Fruit fly (Drosophila melanogaster): Measurements from ENCODE around the gene baz.

Gene baz

dm6 chrX:17123545-17124203 is 36.1 kb upstream of the baz start (continued):
- TF ChIP-seq CG11093 (GFP tag; IDR thresholded peaks at IDR 0.05) (0 out of 3 replicates have a peak, but pooled peaks have one; percentile 33), CG12071 (GFP tag; optimal IDR thresholded peaks at IDR 0.05) (peak; percentile 61), CG15479 (GFP tag; optimal IDR thresholded peaks at IDR 0.05) (no peak), Spps (tag; optimal IDR thresholded peaks at IDR 0.05) (peak; percentile 39), Ravus (GFP tag; IDR thresholded peaks at IDR 0.05) (no peak), CG11085 (GFP tag; IDR thresholded peaks at IDR 0.05) (0 out of 2 replicates have a peak, but pooled peaks have one; percentile 37), CG10462 (GFP tag; optimal IDR thresholded peaks at IDR 0.05) (no peak), her (GFP tag; optimal IDR thresholded peaks at IDR 0.05) (no peak), jigr1 (GFP tag; IDR thresholded peaks at IDR 0.05) (peak; percentile 17; the same call in 1 of the 3 replicates), CG11504 (tag; optimal IDR thresholded peaks at IDR 0.05) (peak; percentile 86), amos (GFP tag; IDR thresholded peaks at IDR 0.05; ENCODE audit: partially characterized antibody) (no peak; the same call in 1 of the 2 replicates), chm (GFP tag; IDR thresholded peaks at IDR 0.05) (peak; percentile 59), CG9797 (GFP tag; optimal IDR thresholded peaks at IDR 0.05) (no peak), CG1024 (GFP tag; IDR thresholded peaks at IDR 0.05) (peak; percentile 50; the same call in 1 of the 2 replicates), Rfx (GFP tag; IDR thresholded peaks at IDR 0.05) (peak; percentile 85), CG3065 (GFP tag; optimal IDR thresholded peaks at IDR 0.05) (no peak), BEAF-32 (GFP tag; optimal IDR thresholded peaks at IDR 0.05) (no peak), org-1 (GFP tag; optimal IDR thresholded peaks at IDR 0.05) (peak; percentile 67), HLH3B (GFP tag; IDR thresholded peaks at IDR 0.05) (peak; percentile 78), CG13123 (GFP tag; optimal IDR thresholded peaks at IDR 0.05) (no peak), sug (tag; optimal IDR thresholded peaks at IDR 0.05) (peak; percentile 22), CG14710 (tag; optimal IDR thresholded peaks at IDR 0.05) (peak; percentile 36), CG14965 (GFP tag; optimal IDR thresholded peaks at IDR 0.05; ENCODE audit: borderline replicate concordance) (no peak), ac (GFP tag; optimal IDR thresholded peaks at IDR 0.05) (no peak), p53 (GFP tag; optimal IDR thresholded peaks at IDR 0.05) (no peak), Awh (GFP tag; IDR thresholded peaks at IDR 0.05) (peak; percentile 41; the same call in 1 of the 2 replicates), Atf3 (GFP tag; optimal IDR thresholded peaks at IDR 0.05) (peak; percentile 9), Sox102F (GFP tag; optimal IDR thresholded peaks at IDR 0.05) (peak; percentile 85), CG8281 (tag; optimal IDR thresholded peaks at IDR 0.05) (peak; percentile 54), dpn (GFP tag; optimal IDR thresholded peaks at IDR 0.05) (peak; percentile 54 to 81), otp (GFP tag; IDR thresholded peaks at IDR 0.05) (0 out of 3 replicates have a peak, but pooled peaks have one; percentile 40), cas (GFP tag; IDR thresholded peaks at IDR 0.05) (0 out of 2 replicates have a peak, but pooled peaks have one; percentile 21), ftz-f1 (GFP tag; optimal IDR thresholded peaks at IDR 0.05) (no peak), CG10147 (GFP tag; optimal IDR thresholded peaks at IDR 0.05) (peak; percentile 69), CG3995 (GFP tag; optimal IDR thresholded peaks at IDR 0.05) (peak; percentile 16), CG7839 (tag; optimal IDR thresholded peaks at IDR 0.05) (peak; percentile 78), CG6813 (GFP tag; optimal IDR thresholded peaks at IDR 0.05) (peak; percentile 66), CG15269 (tag; optimal IDR thresholded peaks at IDR 0.05) (peak; percentile 86), Oaz (GFP tag; IDR thresholded peaks at IDR 0.05) (peak; percentile 61), CG11560 (tag; IDR thresholded peaks at IDR 0.05) (peak; percentile 46; the same call in 1 of the 3 replicates), HLH4C (GFP tag; IDR thresholded peaks at IDR 0.05; ENCODE audit: partially characterized antibody) (no peak), Hr3 (GFP tag; optimal IDR thresholded peaks at IDR 0.05) (peak; percentile 76), unc-4 (GFP tag; IDR thresholded peaks at IDR 0.05; ENCODE audit: partially characterized antibody) (no peak), Hmx (GFP tag; optimal IDR thresholded peaks at IDR 0.05) (no peak), pzg (GFP tag; optimal IDR thresholded peaks at IDR 0.05) (no peak), ken (GFP tag; IDR thresholded peaks at IDR 0.05) (peak; percentile 78; the same call in 2 of the 3 replicates), repo (GFP tag; optimal IDR thresholded peaks at IDR 0.05) (no peak), CG18764 (GFP tag; optimal IDR thresholded peaks at IDR 0.05) (peak; percentile 17), Bdp1 (GFP tag; optimal IDR thresholded peaks at IDR 0.05) (no peak)

Measured in whole organism, embryonic.